Worm (Caenorhabditis elegans) whole organism, L3 larva: ENCODE measurements around the gene pyk-2.

Experiments used
- elt-3 ChIP-seq, 3 experiments: fragments of 150-350 bp in 1 of 3; sonication (generic microtip) in 2 of 3; optimal IDR thresholded peaks; 2 replicates in 2 of 3; 4 replicates in 1 of 3; lab custom pipeline; 2014 to 2017; ENCODE audit warnings: missing biosample characterization in 3 of 3, missing genetic modification characterization in 3 of 3
- lin-39 ChIP-seq: fragments of 150-350 bp; optimal IDR thresholded peaks from 2 replicates; lab custom pipeline; 2018; ENCODE audit warnings: missing biosample characterization, missing genetic modification reagents, missing genetic modification characterization
- mdl-1 ChIP-seq: fragments of 150-350 bp; optimal IDR thresholded peaks from 2 replicates; lab custom pipeline; 2014; ENCODE audit warnings: missing biosample characterization, missing genetic modification characterization
- nhr-25 ChIP-seq: sonication (generic microtip); optimal IDR thresholded peaks from 2 replicates; lab custom pipeline; 2017; ENCODE audit warnings: missing biosample characterization, missing genetic modification characterization
- nhr-77 ChIP-seq: fragments of 150-350 bp; optimal IDR thresholded peaks from 2 replicates; lab custom pipeline; 2014; ENCODE audit warnings: missing biosample characterization, missing genetic modification characterization
- pqm-1 ChIP-seq: fragments of 150-350 bp; optimal IDR thresholded peaks from 2 replicates; lab custom pipeline; 2017; ENCODE audit warnings: missing biosample characterization, missing genetic modification characterization, inconsistent platforms
- tbx-2 ChIP-seq: sonication (generic microtip); optimal IDR thresholded peaks from 2 replicates; lab custom pipeline; 2016; ENCODE audit warnings: mild to moderate bottlenecking, missing genetic modification characterization, missing compliant biosample characterization

ce11 chrIV:10949510-10949909 lies 39.8 kb downstream of the pyk-2 start, which contains the start of gene nsph-3.1:
- TF ChIP-seq lin-39 (tag; lab: Kevin White, UChicago) (no peak), nhr-25 (tag; lab: Kevin White, UChicago) (no peak), nhr-77 (tag; lab: Kevin White, UChicago) (no peak), mdl-1 (tag; lab: Kevin White, UChicago) (no peak), elt-3 (tag; optimal IDR thresholded peaks at IDR 0.05; lab: Kevin White, UChicago) (no peak), tbx-2 (no peak), pqm-1 (tag; lab: Kevin White, UChicago) (no peak)
